Worm (Caenorhabditis elegans): ENCODE results near the gene T25B6.3.

ce11 chrX:9036237-9036636 is 8.8 kb downstream of the T25B6.3 start:
- no peak for TF ChIP-seq ref-2 (tag; optimal IDR thresholded peaks at IDR 0.05)
- no peak for TF ChIP-seq ama-1 (optimal IDR thresholded peaks at IDR 0.05)
- no peak for TF ChIP-seq pag-3 (tag; optimal IDR thresholded peaks at IDR 0.05; ENCODE audit: borderline replicate concordance)
- no peak for TF ChIP-seq fax-1 (tag; optimal IDR thresholded peaks at IDR 0.05)
- TF ChIP-seq unc-3 (GFP tag; conservative IDR thresholded peaks at IDR 0.05), result no peak
- TF ChIP-seq unc-3 (tag; optimal IDR thresholded peaks at IDR 0.05), result no peak
- no peak for TF ChIP-seq npax-4 (tag; optimal IDR thresholded peaks at IDR 0.05)
- no peak for TF ChIP-seq sox-4 (tag; optimal IDR thresholded peaks at IDR 0.05)
- no peak for TF ChIP-seq hlh-30 (tag; optimal IDR thresholded peaks at IDR 0.05; ENCODE audit: insufficient read depth)
- TF ChIP-seq ceh-18 (tag; optimal IDR thresholded peaks at IDR 0.05), result no peak
- no peak for TF ChIP-seq dmd-4 (tag; optimal IDR thresholded peaks at IDR 0.05; ENCODE audit: borderline replicate concordance)
- no peak for TF ChIP-seq Y22D7AL.16 (tag; optimal IDR thresholded peaks at IDR 0.05)
- no peak for TF ChIP-seq hlh-6 (tag; optimal IDR thresholded peaks at IDR 0.05)
- TF ChIP-seq nhr-232 (tag; optimal IDR thresholded peaks at IDR 0.05), result no peak
